Fruit fly (Drosophila melanogaster): Measurements from ENCODE around the gene shtd.

shtd gene

dm6 chrX:15511399-15511798 lies 49.2 kb upstream of the shtd start (continued):
- TF ChIP-seq slp2 (GFP tag; optimal IDR thresholded peaks at IDR 0.05) (no peak), tgo (GFP tag; IDR thresholded peaks at IDR 0.05) (0 out of 3 replicates have a peak, but pooled peaks have one; percentile 16), CG2120 (GFP tag; optimal IDR thresholded peaks at IDR 0.05) (peak; percentile 50), CG31365 (tag; optimal IDR thresholded peaks at IDR 0.05) (no peak), CG5953 (GFP tag; IDR thresholded peaks at IDR 0.05) (no peak), ci (GFP tag; IDR thresholded peaks at IDR 0.05) (peak; percentile 45; the same call in 1 of the 3 replicates), CG33213 (GFP tag; optimal IDR thresholded peaks at IDR 0.05) (no peak), CG17328 (GFP tag; IDR thresholded peaks at IDR 0.05) (no peak), CG31441 (GFP tag; IDR thresholded peaks at IDR 0.05) (no peak), Optix (GFP tag; IDR thresholded peaks at IDR 0.05) (no peak), CG14441 (GFP tag; IDR thresholded peaks at IDR 0.05) (no peak), ara (GFP tag; IDR thresholded peaks at IDR 0.05) (no peak), Sin3A (optimal IDR thresholded peaks at IDR 0.05) (no peak), bowl (GFP tag; IDR thresholded peaks at IDR 0.05) (no peak), Gug (GFP tag; IDR thresholded peaks at IDR 0.05) (no peak), inv (GFP tag; IDR thresholded peaks at IDR 0.05; ENCODE audit: partially characterized antibody) (no peak), Doc2 (GFP tag; IDR thresholded peaks at IDR 0.05) (no peak), sqz (GFP tag; optimal IDR thresholded peaks at IDR 0.05) (peak; percentile 24), Nf-YC (tag; optimal IDR thresholded peaks at IDR 0.05) (no peak), Dbx (GFP tag; IDR thresholded peaks at IDR 0.05) (no peak), tio (GFP tag; optimal IDR thresholded peaks at IDR 0.05) (no peak), lab (GFP tag; optimal IDR thresholded peaks at IDR 0.05) (no peak), her (GFP tag; optimal IDR thresholded peaks at IDR 0.05) (no peak), tll (GFP tag; optimal IDR thresholded peaks at IDR 0.05) (no peak), CG32532 (GFP tag; IDR thresholded peaks at IDR 0.05) (peak; percentile 25; the same call in 1 of the 2 replicates), crp (GFP tag; optimal IDR thresholded peaks at IDR 0.05) (no peak), CG1529 (GFP tag; optimal IDR thresholded peaks at IDR 0.05) (no peak), schlank (tag; optimal IDR thresholded peaks at IDR 0.05) (no peak), gt (GFP tag; IDR thresholded peaks at IDR 0.05) (no peak), jigr1 (GFP tag; IDR thresholded peaks at IDR 0.05) (no peak), tap (tag; optimal IDR thresholded peaks at IDR 0.05) (no peak), prd (optimal IDR thresholded peaks at IDR 0.05) (no peak), prd (GFP tag; IDR thresholded peaks at IDR 0.05) (peak; percentile 38; the same call in 1 of the 3 replicates), CG30431 (GFP tag; optimal IDR thresholded peaks at IDR 0.05) (no peak), Ssrp (tag; optimal IDR thresholded peaks at IDR 0.05) (no peak), CG11247 (GFP tag; IDR thresholded peaks at IDR 0.05) (no peak), row (GFP tag; IDR thresholded peaks at IDR 0.05) (peak; percentile 27; the same call in 2 of the 3 replicates), hbn (GFP tag; IDR thresholded peaks at IDR 0.05; ENCODE audit: partially characterized antibody) (no peak), tx (GFP tag; optimal IDR thresholded peaks at IDR 0.05) (no peak), Drgx (GFP tag; IDR thresholded peaks at IDR 0.05) (no peak), ind (GFP tag; optimal IDR thresholded peaks at IDR 0.05) (no peak), toy (GFP tag; IDR thresholded peaks at IDR 0.05) (no peak), CG3726 (GFP tag; IDR thresholded peaks at IDR 0.05) (no peak), CG17385 (GFP tag; optimal IDR thresholded peaks at IDR 0.05) (no peak), CG2712 (tag; optimal IDR thresholded peaks at IDR 0.05) (no peak), pros (GFP tag; optimal IDR thresholded peaks at IDR 0.05) (no peak), chn (GFP tag; optimal IDR thresholded peaks at IDR 0.05) (no peak), CG3065 (GFP tag; optimal IDR thresholded peaks at IDR 0.05) (no peak), crc (GFP tag; optimal IDR thresholded peaks at IDR 0.05) (no peak), h (optimal IDR thresholded peaks at IDR 0.05) (no peak), salm (tag; optimal IDR thresholded peaks at IDR 0.05) (no peak), bsh (GFP tag; optimal IDR thresholded peaks at IDR 0.05) (peak in 1 of 2 experiments; percentile 3), CG31388 (GFP tag; optimal IDR thresholded peaks at IDR 0.05) (no peak), Abd-B (GFP tag; optimal IDR thresholded peaks at IDR 0.05) (no peak)

Measured in whole organism, embryonic.